Worm (Caenorhabditis elegans) whole organism, young adult: ENCODE results near the gene Y57A10A.8.
A peak's percentile ranks its signal among the peaks of the same experiment; 100 is the strongest.

ENCODE experiments used
- B0019.2 ChIP-seq: fragments of 200-800 bp; sonication (Bioruptor generic); conservative IDR thresholded peaks from 2 replicates; pipeline ENCODE4 v1.3.6; 2022; ENCODE audit warnings: missing genetic modification reagents, missing genetic modification characterization, missing compliant biosample characterization
- F23B12.7 ChIP-seq: sonication (generic microtip); optimal IDR thresholded peaks from 2 replicates; lab custom pipeline; 2017; ENCODE audit warnings: missing genetic modification characterization, mild to moderate bottlenecking, missing compliant biosample characterization, antibody characterized with exemption, moderate library complexity; ENCODE audit not compliant: insufficient read depth
- F33H1.4 ChIP-seq: fragments of 200-800 bp; sonication (Bioruptor generic); IDR thresholded peaks from 2 replicates; pipeline ENCODE4 v1.3.6; 2022; ENCODE audit warnings: missing genetic modification reagents, missing genetic modification characterization, missing compliant biosample characterization
- F37B4.10 ChIP-seq: fragments of 200-800 bp; sonication (Bioruptor generic); IDR thresholded peaks from 2 replicates; pipeline ENCODE4 v1.3.6; 2022; ENCODE audit warnings: missing genetic modification characterization, missing compliant biosample characterization
- F39B2.1 ChIP-seq: fragments of 200-800 bp; sonication (Bioruptor generic); IDR thresholded peaks from 2 replicates; pipeline ENCODE4 v1.3.6; 2022; ENCODE audit warnings: missing genetic modification reagents, missing genetic modification characterization, missing compliant biosample characterization
- K11D2.4 ChIP-seq: fragments of 200-800 bp; sonication (Bioruptor generic); IDR thresholded peaks from 2 replicates; pipeline ENCODE4 v1.3.6; 2022; ENCODE audit warnings: missing genetic modification reagents, missing genetic modification characterization, missing compliant biosample characterization
- T26A5.8 ChIP-seq: sonication (generic microtip); optimal IDR thresholded peaks from 2 replicates; lab custom pipeline; 2016; ENCODE audit warnings: missing genetic modification characterization, missing compliant biosample characterization
- Y53F4B.3 ChIP-seq: fragments of 200-800 bp; sonication (Bioruptor generic); IDR thresholded peaks from 2 replicates; pipeline ENCODE4 v1.3.6; 2022; ENCODE audit warnings: missing genetic modification reagents, missing genetic modification characterization, missing compliant biosample characterization
- Y53G8AR.9 ChIP-seq: fragments of 200-800 bp; sonication (Bioruptor generic); conservative IDR thresholded peaks from 2 replicates; pipeline ENCODE4 v1.3.6; 2022; ENCODE audit warnings: missing genetic modification reagents, missing genetic modification characterization, missing compliant biosample characterization
- Y67H2A.10 ChIP-seq: fragments of 200-800 bp; sonication (Bioruptor generic); conservative IDR thresholded peaks from 2 replicates; pipeline ENCODE4 v1.3.6; 2022; ENCODE audit warnings: missing genetic modification reagents, missing genetic modification characterization, missing compliant biosample characterization
- ZK185.1 ChIP-seq: sonication (generic microtip); optimal IDR thresholded peaks from 2 replicates; lab custom pipeline; 2016; ENCODE audit warnings: mild to moderate bottlenecking, missing genetic modification characterization, missing compliant biosample characterization; ENCODE audit not compliant: poor library complexity, severe bottlenecking
- aptf-2 ChIP-seq: fragments of 200-800 bp; sonication (Bioruptor generic); conservative IDR thresholded peaks from 2 replicates; pipeline ENCODE4 v1.3.6; 2022; ENCODE audit warnings: missing genetic modification reagents, missing genetic modification characterization, missing compliant biosample characterization
- athp-1 ChIP-seq: sonication (generic microtip); optimal IDR thresholded peaks from 2 replicates; lab custom pipeline; 2017; ENCODE audit warnings: mild to moderate bottlenecking, missing genetic modification characterization, missing compliant biosample characterization
- bed-1 ChIP-seq: fragments of 200-800 bp; sonication (Bioruptor generic); IDR thresholded peaks from 2 replicates; pipeline ENCODE4 v1.3.6; 2022; ENCODE audit warnings: missing genetic modification reagents, missing genetic modification characterization, missing compliant biosample characterization
- bed-2 ChIP-seq: fragments of 200-800 bp; sonication (Bioruptor generic); IDR thresholded peaks from 2 replicates; pipeline ENCODE4 v1.3.6; 2022; ENCODE audit warnings: missing genetic modification reagents, missing genetic modification characterization, missing compliant biosample characterization
- ceh-40 ChIP-seq: fragments of 200-800 bp; sonication (Bioruptor generic); IDR thresholded peaks from 2 replicates; pipeline ENCODE4 v1.3.6; 2022; ENCODE audit warnings: missing genetic modification characterization, missing compliant biosample characterization
- dox-1 ChIP-seq: fragments of 200-800 bp; sonication (Bioruptor generic); IDR thresholded peaks from 2 replicates; pipeline ENCODE4 v1.3.6; 2022; ENCODE audit warnings: missing genetic modification reagents, missing genetic modification characterization, missing compliant biosample characterization
- dpff-1 ChIP-seq: sonication (generic microtip); optimal IDR thresholded peaks from 2 replicates; lab custom pipeline; 2017; ENCODE audit warnings: mild to moderate bottlenecking, missing genetic modification characterization, missing compliant biosample characterization
- efl-1 ChIP-seq: fragments of 150-350 bp; optimal IDR thresholded peaks from 2 replicates; lab custom pipeline; 2014; ENCODE audit warnings: missing biosample characterization, missing genetic modification reagents, missing genetic modification characterization
- egl-18 ChIP-seq: fragments of 200-800 bp; sonication (Bioruptor generic); IDR thresholded peaks from 2 replicates; pipeline ENCODE4 v1.3.6; 2022; ENCODE audit warnings: missing genetic modification reagents, missing genetic modification characterization, missing compliant biosample characterization
- egrh-3 ChIP-seq: fragments of 200-800 bp; sonication (Bioruptor generic); IDR thresholded peaks from 2 replicates; pipeline ENCODE4 v1.3.6; 2022; ENCODE audit warnings: missing genetic modification reagents, missing genetic modification characterization, missing compliant biosample characterization
- ekl-4 ChIP-seq: fragments of 200-800 bp; sonication (Bioruptor generic); IDR thresholded peaks from 2 replicates; pipeline ENCODE4 v1.3.6; 2022; ENCODE audit warnings: missing genetic modification reagents, missing genetic modification characterization, missing compliant biosample characterization
- ets-4 ChIP-seq: fragments of 200-800 bp; sonication (Bioruptor generic); optimal IDR thresholded peaks from 2 replicates; lab custom pipeline; 2018; ENCODE audit warnings: mild to moderate bottlenecking, missing genetic modification characterization, missing compliant biosample characterization
- hmg-20 ChIP-seq: fragments of 200-800 bp; sonication (Bioruptor generic); IDR thresholded peaks from 2 replicates; pipeline ENCODE4 v1.3.6; 2022; ENCODE audit warnings: missing genetic modification reagents, missing genetic modification characterization, missing compliant biosample characterization
- hrde-1 ChIP-seq: sonication (generic microtip); optimal IDR thresholded peaks from 2 replicates; lab custom pipeline; 2016; ENCODE audit warnings: missing genetic modification characterization, mild to moderate bottlenecking, missing compliant biosample characterization, moderate library complexity, missing genotype, missing genetic modification reagents, borderline replicate concordance
- lag-1 ChIP-seq: fragments of 200-800 bp; sonication (Bioruptor generic); IDR thresholded peaks from 2 replicates; pipeline ENCODE4 v1.3.6; 2022; ENCODE audit warnings: missing genetic modification reagents, missing genetic modification characterization, missing compliant biosample characterization
- lin-40 ChIP-seq: sonication (generic microtip); optimal IDR thresholded peaks from 2 replicates; lab custom pipeline; 2016; ENCODE audit warnings: missing genetic modification characterization, mild to moderate bottlenecking, missing compliant biosample characterization, missing genotype, missing genetic modification reagents
- lsy-27 ChIP-seq: sonication (generic microtip); optimal IDR thresholded peaks from 2 replicates; lab custom pipeline; 2017; ENCODE audit warnings: missing genetic modification characterization, mild to moderate bottlenecking, missing compliant biosample characterization, antibody characterized with exemption, missing genotype, borderline replicate concordance; ENCODE audit not compliant: insufficient read depth
- madf-10 ChIP-seq: sonication (generic microtip); optimal IDR thresholded peaks from 2 replicates; lab custom pipeline; 2016; ENCODE audit warnings: mild to moderate bottlenecking, missing genetic modification characterization, missing compliant biosample characterization
- madf-6 ChIP-seq: fragments of 200-800 bp; sonication (Bioruptor generic); IDR thresholded peaks from 2 replicates; pipeline ENCODE4 v1.3.6; 2022; ENCODE audit warnings: missing genetic modification reagents, missing genetic modification characterization, missing compliant biosample characterization
- madf-8 ChIP-seq: fragments of 200-800 bp; sonication (Bioruptor generic); conservative IDR thresholded peaks from 2 replicates; pipeline ENCODE4 v1.3.6; 2022; ENCODE audit warnings: missing genetic modification reagents, missing genetic modification characterization, missing compliant biosample characterization
- mcd-1 ChIP-seq: fragments of 200-800 bp; sonication (Bioruptor generic); IDR thresholded peaks from 2 replicates; pipeline ENCODE4 v1.3.6; 2022; ENCODE audit warnings: missing genetic modification reagents, missing genetic modification characterization, missing compliant biosample characterization
- nhr-179 ChIP-seq: sonication (generic microtip); optimal IDR thresholded peaks from 2 replicates; lab custom pipeline; 2016; ENCODE audit warnings: mild to moderate bottlenecking, missing genetic modification characterization, missing compliant biosample characterization
- pbrm-1 ChIP-seq: fragments of 200-800 bp; sonication (Bioruptor generic); IDR thresholded peaks from 2 replicates; pipeline ENCODE4 v1.3.6; 2022; ENCODE audit warnings: missing genetic modification reagents, missing genetic modification characterization, missing compliant biosample characterization
- rcor-1 ChIP-seq: fragments of 200-800 bp; sonication (Bioruptor generic); IDR thresholded peaks from 2 replicates; pipeline ENCODE4 v1.3.6; 2022; ENCODE audit warnings: missing genetic modification reagents, missing genetic modification characterization, missing compliant biosample characterization
- snpc-3.4 ChIP-seq: sonication (generic microtip); optimal IDR thresholded peaks from 2 replicates; lab custom pipeline; 2017; ENCODE audit warnings: missing genetic modification characterization, mild to moderate bottlenecking, missing compliant biosample characterization, antibody characterized with exemption, moderate library complexity, missing genotype, missing genetic modification reagents
- sptf-2 ChIP-seq: fragments of 200-800 bp; sonication (Bioruptor generic); optimal IDR thresholded peaks from 2 replicates; lab custom pipeline; 2018; ENCODE audit warnings: mild to moderate bottlenecking, missing genetic modification characterization, missing compliant biosample characterization
- ztf-22 ChIP-seq: fragments of 200-800 bp; sonication (Bioruptor generic); optimal IDR thresholded peaks from 2 replicates; lab custom pipeline; 2018; ENCODE audit warnings: mild to moderate bottlenecking, missing genetic modification characterization, moderate library complexity, missing compliant biosample characterization
- ztf-25 ChIP-seq: fragments of 200-800 bp; sonication (Bioruptor generic); IDR thresholded peaks from 2 replicates; pipeline ENCODE4 v1.3.6; 2022; ENCODE audit warnings: missing genetic modification reagents, missing genetic modification characterization, missing compliant biosample characterization
- ztf-26 ChIP-seq: sonication (generic microtip); optimal IDR thresholded peaks from 2 replicates; lab custom pipeline; 2017; ENCODE audit warnings: missing genetic modification characterization, missing compliant biosample characterization

The Y57A10A.8 gene

ce11 chrII:12143558-12143957 is 21.1 kb upstream of the Y57A10A.8 start:
- TF ChIP-seq nhr-179 (no peak), ztf-26 (no peak), hrde-1 (tag; lab: Kevin White, UChicago) (no peak), athp-1 (no peak)

DNA sequence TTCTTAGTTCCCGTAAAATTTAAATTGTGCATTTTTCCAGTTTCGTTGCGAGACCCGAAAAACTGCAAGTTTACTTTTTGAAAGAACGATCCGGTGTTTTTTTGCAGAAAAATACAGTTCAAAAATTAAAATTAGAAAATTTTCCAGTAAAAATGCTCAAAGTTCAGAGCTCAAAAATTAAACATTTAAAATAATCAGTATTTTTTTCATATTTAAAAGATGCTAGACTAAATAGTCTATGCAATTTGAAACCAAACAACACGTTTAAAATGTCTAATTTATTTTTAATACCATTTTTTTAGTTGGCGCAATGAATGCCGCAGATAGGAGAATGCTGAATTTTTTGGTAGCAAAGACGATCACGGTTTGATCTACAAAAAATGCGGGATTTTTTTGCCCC is 17.3 kb upstream of the Y57A10A.8 start, which contains the start of gene Y57A10A.2:
TSS of gene Y57A10A.2 (plus strand) at position 301 of the 400 bp plus-strand sequence.
- TF ChIP-seq T26A5.8 (tag; lab: Kevin White, UChicago) = no peak
- TF ChIP-seq bed-1 (GFP tag; lab: Robert Waterston, UW) = no peak
- TF ChIP-seq B0019.2 (GFP tag; lab: Robert Waterston, UW) = no peak
- TF ChIP-seq snpc-3.4 (tag; lab: Kevin White, UChicago) = no peak
- TF ChIP-seq K11D2.4 (GFP tag; lab: Robert Waterston, UW) = no peak
- TF ChIP-seq ekl-4 (GFP tag; lab: Robert Waterston, UW) = no peak
- no peak for TF ChIP-seq egrh-3 (GFP tag; lab: Robert Waterston, UW)
- no peak for TF ChIP-seq lin-40
- no peak for TF ChIP-seq Y53G8AR.9 (GFP tag; lab: Robert Waterston, UW)
- no peak for TF ChIP-seq madf-6 (GFP tag; lab: Robert Waterston, UW)
- TF ChIP-seq pbrm-1 (GFP tag; lab: Robert Waterston, UW) = no peak
- no peak for TF ChIP-seq dpff-1 (tag; lab: Kevin White, UChicago)
- no peak for TF ChIP-seq Y67H2A.10 (GFP tag; lab: Robert Waterston, UW)
- TF ChIP-seq lsy-27 (tag; lab: Kevin White, UChicago) = no peak
- no peak for TF ChIP-seq bed-2 (GFP tag; lab: Robert Waterston, UW)
- TF ChIP-seq madf-10 (tag; lab: Kevin White, UChicago) = no peak

ce11 chrII:12150227-12150626 is 14.4 kb upstream of the Y57A10A.8 start:
- TF ChIP-seq ztf-22 (GFP tag; lab: Kevin White, UChicago) = no peak
- TF ChIP-seq ZK185.1 (tag; lab: Kevin White, UChicago) = no peak
- TF ChIP-seq dox-1 (GFP tag; lab: Robert Waterston, UW) = no peak
- TF ChIP-seq ets-4 (GFP tag; lab: Kevin White, UChicago) = no peak
- TF ChIP-seq sptf-2 (GFP tag; lab: Kevin White, UChicago) = no peak
- TF ChIP-seq madf-6 (GFP tag; lab: Robert Waterston, UW) = peak; percentile 38
- TF ChIP-seq Y67H2A.10 (GFP tag; lab: Robert Waterston, UW) = no peak
- TF ChIP-seq egrh-3 (GFP tag; lab: Robert Waterston, UW) = no peak
- TF ChIP-seq F39B2.1 (GFP tag; lab: Robert Waterston, UW) = no peak
- no peak for TF ChIP-seq rcor-1
- no peak for TF ChIP-seq aptf-2 (GFP tag; lab: Robert Waterston, UW)
- no peak for TF ChIP-seq Y53F4B.3 (GFP tag; lab: Robert Waterston, UW)
- TF ChIP-seq madf-8 = 0 out of 2 replicates have a peak, but pooled peaks have one; percentile 12
- TF ChIP-seq ceh-40 (GFP tag; lab: Robert Waterston, UW) = no peak
- TF ChIP-seq F33H1.4 (GFP tag; lab: Robert Waterston, UW) = 0 out of 2 replicates have a peak, but pooled peaks have one; percentile 9
- no peak for TF ChIP-seq hmg-20 (GFP tag; lab: Robert Waterston, UW)
- no peak for TF ChIP-seq mcd-1 (GFP tag; lab: Robert Waterston, UW)
- TF ChIP-seq lag-1 (GFP tag; lab: Robert Waterston, UW) = no peak
- TF ChIP-seq F37B4.10 = no peak
- TF ChIP-seq efl-1 (GFP tag; lab: Kevin White, UChicago) = peak; percentile 10
- no peak for TF ChIP-seq egl-18 (GFP tag; lab: Robert Waterston, UW)
- TF ChIP-seq ztf-25 (GFP tag; lab: Robert Waterston, UW) = no peak
- no peak for TF ChIP-seq F23B12.7 (tag; lab: Kevin White, UChicago)
